Worm (Caenorhabditis elegans): ENCODE results near the gene mip-1.

The mip-1 gene

ce11 chrIII:4792560-4793136, at the start of gene mip-1:
TSS of gene mip-1 (plus strand) at chrIII:4793086.
- no peak for TF ChIP-seq drap-1 (GFP tag; optimal IDR thresholded peaks at IDR 0.05)
- no peak for TF ChIP-seq blmp-1 (tag; optimal IDR thresholded peaks at IDR 0.05)
- no peak for TF ChIP-seq nhr-2 (tag; optimal IDR thresholded peaks at IDR 0.05)
- no peak for TF ChIP-seq nhr-28 (tag; optimal IDR thresholded peaks at IDR 0.05)
- TF ChIP-seq mls-2 (tag; optimal IDR thresholded peaks at IDR 0.05), result no peak
- no peak for TF ChIP-seq flh-1 (GFP tag; optimal IDR thresholded peaks at IDR 0.05)
- TF ChIP-seq ceh-39 (tag; optimal IDR thresholded peaks at IDR 0.05), result no peak
- no peak for TF ChIP-seq mab-5 (tag; optimal IDR thresholded peaks at IDR 0.05)
- TF ChIP-seq snpc-4 (tag; optimal IDR thresholded peaks at IDR 0.05), result no peak

ce11 chrIII:4745934-4746333, 47.0 kb upstream of the mip-1 start, which contains the start of gene F17C8.6:
TSS of gene F17C8.6 (minus strand) at chrIII:4746034.
- TF ChIP-seq nhr-28 (tag; optimal IDR thresholded peaks at IDR 0.05) (no peak), lin-32 (GFP tag; optimal IDR thresholded peaks at IDR 0.05) (no peak), nhr-12 (tag; optimal IDR thresholded peaks at IDR 0.05) (no peak), unc-62 (GFP tag; optimal IDR thresholded peaks at IDR 0.05) (no peak), mep-1 (tag; optimal IDR thresholded peaks at IDR 0.05) (no peak), elt-3 (tag; optimal IDR thresholded peaks at IDR 0.05) (no peak), nhr-76 (tag; optimal IDR thresholded peaks at IDR 0.05) (no peak), ztf-11 (tag; optimal IDR thresholded peaks at IDR 0.05) (no peak), tbx-8 (GFP tag; optimal IDR thresholded peaks at IDR 0.05) (no peak)

DNA sequence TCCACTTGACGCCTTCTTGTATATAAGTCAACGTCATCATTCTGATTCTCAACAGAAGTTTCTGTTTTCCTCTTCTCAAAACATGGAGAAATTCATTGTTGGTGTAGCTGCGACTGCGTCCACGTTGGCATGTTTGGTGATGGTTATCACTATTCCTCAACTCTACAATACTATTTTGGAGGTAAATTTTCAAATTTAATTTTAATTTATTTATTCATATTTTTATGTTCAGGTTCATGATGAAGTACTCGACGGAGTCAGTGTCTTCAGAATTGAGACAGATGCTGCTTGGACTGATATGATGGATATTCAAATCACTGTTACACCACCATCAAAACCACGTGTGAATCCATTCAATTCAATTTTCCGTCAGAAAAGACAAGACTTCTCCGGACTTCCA, 44.8 kb upstream of the mip-1 start, which contains the start of gene col-89:
Gene col-89 (plus strand): TSS at position 19 of the 400 bp plus-strand sequence.
- no peak for TF ChIP-seq mep-1 (tag; optimal IDR thresholded peaks at IDR 0.05)
- TF ChIP-seq drap-1 (GFP tag; optimal IDR thresholded peaks at IDR 0.05), result no peak
- TF ChIP-seq blmp-1 (tag; optimal IDR thresholded peaks at IDR 0.05), result no peak
- no peak for TF ChIP-seq lsy-2 (tag; optimal IDR thresholded peaks at IDR 0.05)

- no peak for TF ChIP-seq bed-3 (GFP tag; optimal IDR thresholded peaks at IDR 0.05)
- no peak for TF ChIP-seq sem-2 (GFP tag; optimal IDR thresholded peaks at IDR 0.05)
- no peak for TF ChIP-seq unc-39 (tag; optimal IDR thresholded peaks at IDR 0.05)
- no peak for TF ChIP-seq nhr-2 (tag; optimal IDR thresholded peaks at IDR 0.05)
- TF ChIP-seq elt-1 (tag; optimal IDR thresholded peaks at IDR 0.05; ENCODE audit: borderline replicate concordance, insufficient read depth), result no peak
- no peak for TF ChIP-seq drap-1 (GFP tag; optimal IDR thresholded peaks at IDR 0.05)
- no peak for TF ChIP-seq mab-5 (tag; optimal IDR thresholded peaks at IDR 0.05)
- no peak for TF ChIP-seq snpc-4 (tag; optimal IDR thresholded peaks at IDR 0.05)
- TF ChIP-seq tbx-8 (GFP tag; optimal IDR thresholded peaks at IDR 0.05), result no peak
- TF ChIP-seq unc-62 (GFP tag; optimal IDR thresholded peaks at IDR 0.05), result no peak
- no peak for TF ChIP-seq flh-1 (GFP tag; optimal IDR thresholded peaks at IDR 0.05)
- no peak for TF ChIP-seq cnd-1 (tag; optimal IDR thresholded peaks at IDR 0.05)
- no peak for TF ChIP-seq mep-1 (tag; optimal IDR thresholded peaks at IDR 0.05)
- TF ChIP-seq mls-2 (tag; optimal IDR thresholded peaks at IDR 0.05), result no peak
Measured at ce11 chrIII:4748666-4749065, 44.2 kb upstream of the mip-1 start.

- TF ChIP-seq ceh-39 (tag; optimal IDR thresholded peaks at IDR 0.05), result peak; percentile 86
- TF ChIP-seq pha-4 (tag; optimal IDR thresholded peaks at IDR 0.05), result peak; percentile 81
- TF ChIP-seq mls-2 (tag; optimal IDR thresholded peaks at IDR 0.05), result no peak
- TF ChIP-seq lin-32 (GFP tag; optimal IDR thresholded peaks at IDR 0.05), result no peak
- no peak for TF ChIP-seq snpc-4 (tag; optimal IDR thresholded peaks at IDR 0.05)
- peak; percentile 98 for TF ChIP-seq mep-1 (tag; optimal IDR thresholded peaks at IDR 0.05)
- no peak for TF ChIP-seq blmp-1 (tag; optimal IDR thresholded peaks at IDR 0.05)
- TF ChIP-seq lsy-2 (tag; optimal IDR thresholded peaks at IDR 0.05), result peak; percentile 90
- TF ChIP-seq elt-1 (tag; optimal IDR thresholded peaks at IDR 0.05; ENCODE audit: borderline replicate concordance, insufficient read depth), result no peak
- no peak for TF ChIP-seq nhr-2 (tag; optimal IDR thresholded peaks at IDR 0.05)
- TF ChIP-seq zip-8 (tag; optimal IDR thresholded peaks at IDR 0.05), result no peak
- no peak for TF ChIP-seq ceh-83 (GFP tag; optimal IDR thresholded peaks at IDR 0.05)
- TF ChIP-seq unc-39 (tag; optimal IDR thresholded peaks at IDR 0.05), result no peak
- TF ChIP-seq ham-2 (GFP tag; optimal IDR thresholded peaks at IDR 0.05), result no peak
- TF ChIP-seq M03D4.4 (tag; optimal IDR thresholded peaks at IDR 0.05), result no peak
- no peak for TF ChIP-seq unc-62 (GFP tag; optimal IDR thresholded peaks at IDR 0.05)
- TF ChIP-seq tbx-8 (GFP tag; optimal IDR thresholded peaks at IDR 0.05), result no peak
- TF ChIP-seq ztf-11 (tag; optimal IDR thresholded peaks at IDR 0.05), result no peak
- TF ChIP-seq nhr-12 (tag; optimal IDR thresholded peaks at IDR 0.05), result no peak
- TF ChIP-seq ceh-43 (GFP tag; optimal IDR thresholded peaks at IDR 0.05), result no peak
- no peak for TF ChIP-seq flh-1 (GFP tag; optimal IDR thresholded peaks at IDR 0.05)
- TF ChIP-seq nhr-237 (tag; optimal IDR thresholded peaks at IDR 0.05), result peak; percentile 91
- no peak for TF ChIP-seq sptf-1 (tag; optimal IDR thresholded peaks at IDR 0.05)
- TF ChIP-seq bed-3 (GFP tag; optimal IDR thresholded peaks at IDR 0.05), result no peak
- TF ChIP-seq ces-1 (GFP tag; optimal IDR thresholded peaks at IDR 0.05), result peak; percentile 96
- TF ChIP-seq elt-3 (tag; optimal IDR thresholded peaks at IDR 0.05), result peak; percentile 17
- TF ChIP-seq sem-2 (GFP tag; optimal IDR thresholded peaks at IDR 0.05), result no peak
- TF ChIP-seq drap-1 (GFP tag; optimal IDR thresholded peaks at IDR 0.05), result peak; percentile 43
- TF ChIP-seq mab-5 (tag; optimal IDR thresholded peaks at IDR 0.05), result peak; percentile 56
- TF ChIP-seq nhr-28 (tag; optimal IDR thresholded peaks at IDR 0.05), result no peak
- peak; percentile 61 for TF ChIP-seq hlh-1 (tag; optimal IDR thresholded peaks at IDR 0.05)
- TF ChIP-seq unc-120 (tag; optimal IDR thresholded peaks at IDR 0.05; ENCODE audit: poor library complexity, severe bottlenecking), result peak; percentile 65
- TF ChIP-seq lin-13 (tag; optimal IDR thresholded peaks at IDR 0.05), result peak; percentile 79
- no peak for TF ChIP-seq cnd-1 (tag; optimal IDR thresholded peaks at IDR 0.05)
- TF ChIP-seq nhr-76 (tag; optimal IDR thresholded peaks at IDR 0.05), result no peak
Measured at ce11 chrIII:4754001-4754561, 38.8 kb upstream of the mip-1 start, which contains the start of the genes rps-0 and rbg-3. TSS of gene rps-0 (minus strand) at chrIII:4754051. TSS of gene rbg-3 (plus strand) at chrIII:4754424.

Measured in whole organism, mixed stage, embryonic.